Fruit fly (Drosophila melanogaster): ENCODE results near the gene CG3224.

CG3224 gene

dm6 chrX:6683635-6684499 lies 22.6 kb upstream of the CG3224 start, which contains the start of gene Pink1:
Gene Pink1 (plus strand): TSS chrX:6683798.
- TF ChIP-seq h (optimal IDR thresholded peaks at IDR 0.05) (no peak), Myc (optimal IDR thresholded peaks at IDR 0.05) (no peak), psq (optimal IDR thresholded peaks at IDR 0.05) (no peak), ttk (optimal IDR thresholded peaks at IDR 0.05) (no peak), insv (optimal IDR thresholded peaks at IDR 0.05) (no peak)

- TF ChIP-seq Myc (optimal IDR thresholded peaks at IDR 0.05), result no peak
- no peak for TF ChIP-seq psq (optimal IDR thresholded peaks at IDR 0.05)
- TF ChIP-seq insv (optimal IDR thresholded peaks at IDR 0.05), result no peak
Measured at dm6 chrX:6681467-6681866, 20.2 kb upstream of the CG3224 start, which contains the start of gene Fum2. Gene Fum2 (plus strand): TSS chrX:6681767.

- no peak for TF ChIP-seq Myc (optimal IDR thresholded peaks at IDR 0.05)
- TF ChIP-seq psq (optimal IDR thresholded peaks at IDR 0.05), result no peak
- no peak for TF ChIP-seq h (optimal IDR thresholded peaks at IDR 0.05)
- no peak for TF ChIP-seq Sin3A (optimal IDR thresholded peaks at IDR 0.05)
- TF ChIP-seq ttk (optimal IDR thresholded peaks at IDR 0.05), result no peak
- no peak for TF ChIP-seq insv (optimal IDR thresholded peaks at IDR 0.05)
Measured at dm6 chrX:6679502-6679810, 18.2 kb upstream of the CG3224 start.

- TF ChIP-seq Sin3A (optimal IDR thresholded peaks at IDR 0.05) (no peak), ttk (optimal IDR thresholded peaks at IDR 0.05) (no peak), psq (optimal IDR thresholded peaks at IDR 0.05) (no peak), h (optimal IDR thresholded peaks at IDR 0.05) (no peak), insv (optimal IDR thresholded peaks at IDR 0.05) (no peak), Myc (optimal IDR thresholded peaks at IDR 0.05) (no peak)
Measured at dm6 chrX:6678635-6679501, 17.6 kb upstream of the CG3224 start, which contains the start of gene ND-ASHI. Gene ND-ASHI (minus strand): TSS chrX:6679118.

dm6 chrX:6677826-6678489 lies 16.7 kb upstream of the CG3224 start, which contains the start of gene Fum1:
Gene Fum1 (plus strand): TSS chrX:6678424.
- TF ChIP-seq insv (optimal IDR thresholded peaks at IDR 0.05) (no peak), Sin3A (optimal IDR thresholded peaks at IDR 0.05) (peak; percentile 28)

dm6 chrX:6673637-6674487 lies 12.6 kb upstream of the CG3224 start, which contains the start of the genes CG3198 and Mcm6:
Gene CG3198 (minus strand): TSS chrX:6673973.
Gene Mcm6 (plus strand): TSS chrX:6674387.
- TF ChIP-seq psq (optimal IDR thresholded peaks at IDR 0.05) (no peak), h (optimal IDR thresholded peaks at IDR 0.05) (no peak)

- no peak for TF ChIP-seq insv (optimal IDR thresholded peaks at IDR 0.05)
- TF ChIP-seq Sin3A (optimal IDR thresholded peaks at IDR 0.05), result no peak
- TF ChIP-seq ttk (optimal IDR thresholded peaks at IDR 0.05), result no peak
- TF ChIP-seq h (optimal IDR thresholded peaks at IDR 0.05), result no peak
- no peak for TF ChIP-seq psq (optimal IDR thresholded peaks at IDR 0.05)
- no peak for TF ChIP-seq Myc (optimal IDR thresholded peaks at IDR 0.05)
Measured at dm6 chrX:6663976-6664375, 2.7 kb upstream of the CG3224 start.

dm6 chrX:6662876-6663551 lies 1.8 kb upstream of the CG3224 start:
- no peak for TF ChIP-seq Myc (optimal IDR thresholded peaks at IDR 0.05)
- no peak for TF ChIP-seq insv (optimal IDR thresholded peaks at IDR 0.05)
- no peak for TF ChIP-seq ttk (optimal IDR thresholded peaks at IDR 0.05)
- TF ChIP-seq psq (optimal IDR thresholded peaks at IDR 0.05), result no peak
- no peak for TF ChIP-seq Sin3A (optimal IDR thresholded peaks at IDR 0.05)
- TF ChIP-seq h (optimal IDR thresholded peaks at IDR 0.05), result no peak

dm6 chrX:6662378-6662777 lies 1.1 kb upstream of the CG3224 start:
- TF ChIP-seq insv (optimal IDR thresholded peaks at IDR 0.05) (no peak), ttk (optimal IDR thresholded peaks at IDR 0.05) (no peak), Sin3A (optimal IDR thresholded peaks at IDR 0.05) (no peak), Myc (optimal IDR thresholded peaks at IDR 0.05) (no peak), h (optimal IDR thresholded peaks at IDR 0.05) (no peak), psq (optimal IDR thresholded peaks at IDR 0.05) (no peak)

dm6 chrX:6661880-6662279 lies 618 bp upstream of the CG3224 start:
- TF ChIP-seq psq (optimal IDR thresholded peaks at IDR 0.05) (no peak), Myc (optimal IDR thresholded peaks at IDR 0.05) (no peak), ttk (optimal IDR thresholded peaks at IDR 0.05) (no peak), Sin3A (optimal IDR thresholded peaks at IDR 0.05) (no peak), insv (optimal IDR thresholded peaks at IDR 0.05) (no peak), h (optimal IDR thresholded peaks at IDR 0.05) (no peak)

dm6 chrX:6659919-6660318 lies 1.3 kb downstream of the CG3224 start:
- TF ChIP-seq insv (optimal IDR thresholded peaks at IDR 0.05) (no peak), Myc (optimal IDR thresholded peaks at IDR 0.05) (no peak), ttk (optimal IDR thresholded peaks at IDR 0.05) (no peak), Sin3A (optimal IDR thresholded peaks at IDR 0.05) (no peak), h (optimal IDR thresholded peaks at IDR 0.05) (no peak), psq (optimal IDR thresholded peaks at IDR 0.05) (no peak)
